Worm (Caenorhabditis elegans) whole organism, young adult: Measurements from ENCODE around the gene fbxb-88.

ENCODE experiments used
- F22D6.2 ChIP-seq: sonication (generic microtip); optimal IDR thresholded peaks from 2 replicates; lab custom pipeline; 2016; ENCODE audit warnings: mild to moderate bottlenecking, missing genetic modification characterization, missing compliant biosample characterization
- F57C9.4 ChIP-seq: sonication (generic microtip); optimal IDR thresholded peaks from 2 replicates; lab custom pipeline; 2017; ENCODE audit warnings: mild to moderate bottlenecking, missing genetic modification characterization, missing compliant biosample characterization
- Y95B8A.8 ChIP-seq: fragments of 200-800 bp; sonication (Bioruptor generic); IDR thresholded peaks from 2 replicates; pipeline ENCODE4 v1.3.6; 2022; ENCODE audit warnings: missing genetic modification reagents, missing genetic modification characterization, missing compliant biosample characterization
- mcd-1 ChIP-seq: fragments of 200-800 bp; sonication (Bioruptor generic); IDR thresholded peaks from 2 replicates; pipeline ENCODE4 v1.3.6; 2022; ENCODE audit warnings: missing genetic modification reagents, missing genetic modification characterization, missing compliant biosample characterization
- mes-4 ChIP-seq: sonication (generic microtip); optimal IDR thresholded peaks from 2 replicates; lab custom pipeline; 2016; ENCODE audit warnings: missing genotype, missing genetic modification characterization, missing compliant biosample characterization
- snpc-1.3 ChIP-seq: sonication (generic microtip); optimal IDR thresholded peaks from 2 replicates; lab custom pipeline; 2017; ENCODE audit warnings: missing genetic modification characterization, mild to moderate bottlenecking, missing compliant biosample characterization, antibody characterized with exemption, moderate library complexity, missing genotype, missing genetic modification reagents; ENCODE audit not compliant: insufficient read depth
- snpc-4 ChIP-seq, 5 experiments: fragments of 150-350 bp in 1 of 5; sonication (generic microtip) in 4 of 5; optimal IDR thresholded peaks; 2 replicates each; lab custom pipeline; 2014 to 2018; ENCODE audit warnings: missing genetic modification characterization in 5 of 5, missing biosample characterization in 3 of 5, antibody characterized with exemption in 2 of 5, mild to moderate bottlenecking in 2 of 5, missing compliant biosample characterization in 2 of 5, missing genotype in 2 of 5, moderate library complexity in 2 of 5, missing genetic modification reagents in 1 of 5
- tbp1 ChIP-seq: fragments of 200-800 bp; sonication (Bioruptor generic); optimal IDR thresholded peaks from 2 replicates; lab custom pipeline; 2018; ENCODE audit warnings: mild to moderate bottlenecking, missing genetic modification characterization, missing compliant biosample characterization
- unc-62 ChIP-seq: fragments of 150-350 bp; optimal IDR thresholded peaks from 2 replicates; lab custom pipeline; 2014; ENCODE audit warnings: missing biosample characterization, missing genetic modification reagents, missing genetic modification characterization
- ztf-18 ChIP-seq: sonication (generic microtip); optimal IDR thresholded peaks from 2 replicates; lab custom pipeline; 2016; ENCODE audit warnings: missing genotype, mild to moderate bottlenecking, missing genetic modification characterization, missing compliant biosample characterization
- ztf-22 ChIP-seq: fragments of 200-800 bp; sonication (Bioruptor generic); optimal IDR thresholded peaks from 2 replicates; lab custom pipeline; 2018; ENCODE audit warnings: mild to moderate bottlenecking, missing genetic modification characterization, moderate library complexity, missing compliant biosample characterization
- ztf-28 ChIP-seq: fragments of 200-800 bp; sonication (Bioruptor generic); IDR thresholded peaks from 2 replicates; pipeline ENCODE4 v1.3.6; 2022; ENCODE audit warnings: missing genetic modification reagents, missing genetic modification characterization, missing compliant biosample characterization

DNA sequence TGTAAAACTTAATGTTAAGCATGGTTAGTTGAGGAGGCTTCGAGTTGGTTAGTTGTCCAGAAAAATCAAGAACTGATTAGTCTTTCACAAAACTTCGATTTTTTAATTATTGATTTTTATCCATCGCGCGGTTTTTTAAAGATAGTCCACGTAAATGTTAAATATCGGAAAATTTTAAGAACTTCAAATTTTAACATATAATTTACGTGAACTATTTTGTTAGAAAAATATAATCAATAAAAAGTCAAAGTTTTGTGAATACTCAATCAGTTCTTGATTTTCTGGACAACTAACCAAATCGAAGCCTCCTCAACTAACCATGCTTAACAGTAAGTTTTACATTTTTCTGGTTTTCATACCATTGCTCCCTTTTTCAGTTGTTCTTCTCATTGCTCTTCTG lies 7.1 kb upstream of the fbxb-88 start, which contains the start of the genes C33F10.11 and C33F10.1:
- no peak for TF ChIP-seq snpc-1.3
- no peak for TF ChIP-seq mes-4 (tag; lab: Kevin White, UChicago)
- no peak for TF ChIP-seq ztf-18 (tag; lab: Kevin White, UChicago)
- TF ChIP-seq snpc-4 (GFP tag; optimal IDR thresholded peaks at IDR 0.05; lab: Kevin White, UChicago), result no peak
- TF ChIP-seq snpc-4 (tag; optimal IDR thresholded peaks at IDR 0.05; lab: Kevin White, UChicago), result no peak
- no peak for TF ChIP-seq F22D6.2 (tag; lab: Kevin White, UChicago)
- TF ChIP-seq ztf-28 (GFP tag; lab: Robert Waterston, UW), result no peak
- TF ChIP-seq F57C9.4 (tag; lab: Kevin White, UChicago), result no peak
- TF ChIP-seq tbp1 (GFP tag; lab: Kevin White, UChicago), result no peak
- no peak for TF ChIP-seq unc-62
- no peak for TF ChIP-seq mcd-1
- no peak for TF ChIP-seq ztf-22 (GFP tag; lab: Kevin White, UChicago)
- TF ChIP-seq Y95B8A.8 (GFP tag; lab: Robert Waterston, UW), result no peak
